Fruit fly (Drosophila melanogaster) whole organism, embryonic: ENCODE results near the gene Alp10.

Experiments used
- B-H2 ChIP-seq: fragments of 200-800 bp; sonication (Bioruptor generic); optimal IDR thresholded peaks from 2 replicates; lab custom pipeline; 2018; ENCODE audit warnings: missing biosample characterization, mild to moderate bottlenecking, missing genetic modification characterization
- CG11085 ChIP-seq: fragments of 200-800 bp; sonication (Bioruptor generic); IDR thresholded peaks from 2 replicates; pipeline ENCODE4 v1.3.6; 2022; ENCODE audit warnings: missing biosample characterization, missing genetic modification characterization
- CG12391 ChIP-seq: fragments of 200-800 bp; sonication (Bioruptor generic); optimal IDR thresholded peaks from 3 replicates; lab custom pipeline; 2018; ENCODE audit warnings: missing biosample characterization, mild to moderate bottlenecking, missing genetic modification characterization, moderate library complexity
- CG12659 ChIP-seq: fragments of 200-800 bp; sonication (Bioruptor generic); optimal IDR thresholded peaks from 3 replicates; lab custom pipeline; 2017; ENCODE audit warnings: mild to moderate bottlenecking, missing biosample characterization, missing genetic modification reagents, missing genetic modification characterization
- CG13287 ChIP-seq: fragments of 200-800 bp; sonication (Bioruptor generic); IDR thresholded peaks from 2 replicates; pipeline ENCODE4 v1.3.6; 2022; ENCODE audit warnings: missing biosample characterization, missing genetic modification characterization; ENCODE audit not compliant: partially characterized antibody
- CG14667 ChIP-seq: fragments of 200-800 bp; sonication (Bioruptor generic); IDR thresholded peaks from 2 replicates; pipeline ENCODE4 v1.3.6; 2022; ENCODE audit warnings: missing biosample characterization, missing genetic modification characterization
- CG14710 ChIP-seq: fragments of 200-800 bp; sonication (Bioruptor generic); optimal IDR thresholded peaks from 3 replicates; lab custom pipeline; 2019; ENCODE audit warnings: missing biosample characterization, mild to moderate bottlenecking, missing genetic modification characterization, moderate library complexity
- CG1603 ChIP-seq: fragments of 200-800 bp; sonication (Bioruptor generic); optimal IDR thresholded peaks from 2 replicates; lab custom pipeline; 2019; ENCODE audit warnings: missing biosample characterization, mild to moderate bottlenecking, missing genetic modification characterization, moderate library complexity
- CG16813 ChIP-seq: fragments of 200-800 bp; sonication (Bioruptor generic); IDR thresholded peaks from 3 replicates; pipeline ENCODE4 v1.3.6; 2022; ENCODE audit warnings: missing biosample characterization, missing genetic modification characterization; ENCODE audit not compliant: partially characterized antibody
- CG17186 ChIP-seq: fragments of 200-800 bp; sonication (Bioruptor generic); optimal IDR thresholded peaks from 3 replicates; lab custom pipeline; 2017; ENCODE audit warnings: missing biosample characterization, missing genetic modification reagents, missing genetic modification characterization
- CG17361 ChIP-seq: fragments of 200-800 bp; sonication (Bioruptor generic); IDR thresholded peaks from 3 replicates; pipeline ENCODE4 v1.3.6; 2022; ENCODE audit warnings: missing biosample characterization, missing genetic modification characterization
- CG17802 ChIP-seq: fragments of 200-800 bp; sonication (Bioruptor generic); optimal IDR thresholded peaks from 2 replicates; lab custom pipeline; 2018; ENCODE audit warnings: missing biosample characterization, mild to moderate bottlenecking, missing genetic modification characterization, moderate library complexity
- CG2116 ChIP-seq: fragments of 200-800 bp; sonication (Bioruptor generic); optimal IDR thresholded peaks from 3 replicates; lab custom pipeline; 2018; ENCODE audit warnings: missing biosample characterization, mild to moderate bottlenecking, missing genetic modification characterization
- CG2712 ChIP-seq: fragments of 200-800 bp; optimal IDR thresholded peaks from 3 replicates; lab custom pipeline; 2019; ENCODE audit warnings: missing biosample characterization, mild to moderate bottlenecking, missing genetic modification characterization, moderate library complexity
- CG3995 ChIP-seq: fragments of 200-800 bp; sonication (Bioruptor generic); optimal IDR thresholded peaks from 3 replicates; lab custom pipeline; 2016; ENCODE audit warnings: missing biosample characterization, missing genetic modification characterization
- CG4617 ChIP-seq: fragments of 200-800 bp; sonication (Bioruptor generic); optimal IDR thresholded peaks from 3 replicates; lab custom pipeline; 2016; ENCODE audit warnings: missing biosample characterization, missing genetic modification characterization, borderline replicate concordance
- CG9797 ChIP-seq: fragments of 200-800 bp; sonication (Bioruptor generic); optimal IDR thresholded peaks from 3 replicates; lab custom pipeline; 2018; ENCODE audit warnings: missing biosample characterization, mild to moderate bottlenecking, missing genetic modification characterization
- CG9876 ChIP-seq: fragments of 200-800 bp; sonication (Bioruptor generic); optimal IDR thresholded peaks from 2 replicates; lab custom pipeline; 2016; ENCODE audit warnings: missing biosample characterization, missing genetic modification characterization
- CHES-1-like ChIP-seq: fragments of 200-800 bp; sonication (Bioruptor generic); optimal IDR thresholded peaks from 2 replicates; lab custom pipeline; 2016; ENCODE audit warnings: missing biosample characterization, missing genetic modification characterization
- Dll ChIP-seq: fragments of 200-800 bp; sonication (Bioruptor generic); IDR thresholded peaks from 4 replicates; pipeline ENCODE4 v1.3.6; 2022; ENCODE audit warnings: missing biosample characterization, missing genetic modification characterization; ENCODE audit not compliant: partially characterized antibody
- Dref ChIP-seq: fragments of 200-800 bp; sonication (Bioruptor generic); IDR thresholded peaks from 2 replicates; pipeline ENCODE4 v1.3.6; 2022; ENCODE audit warnings: missing biosample characterization, missing genetic modification characterization
- Drgx ChIP-seq: fragments of 200-800 bp; sonication (Bioruptor generic); IDR thresholded peaks from 2 replicates; pipeline ENCODE4 v1.3.6; 2022; ENCODE audit warnings: missing biosample characterization, missing genetic modification characterization
- E2f2 ChIP-seq: fragments of 200-800 bp; sonication (Bioruptor generic); IDR thresholded peaks from 2 replicates; pipeline ENCODE4 v1.3.6; 2022; ENCODE audit warnings: missing biosample characterization, missing genetic modification characterization
- Ets97D ChIP-seq: fragments of 200-800 bp; sonication (Bioruptor generic); optimal IDR thresholded peaks from 3 replicates; lab custom pipeline; 2016; ENCODE audit warnings: missing biosample characterization, missing genetic modification characterization
- HLH4C ChIP-seq: fragments of 200-800 bp; sonication (Bioruptor generic); IDR thresholded peaks from 3 replicates; pipeline ENCODE4 v1.3.6; 2022; ENCODE audit warnings: missing biosample characterization, missing genetic modification characterization; ENCODE audit not compliant: partially characterized antibody
- HLH54F ChIP-seq: fragments of 200-800 bp; sonication (Bioruptor generic); optimal IDR thresholded peaks from 3 replicates; lab custom pipeline; 2016; ENCODE audit warnings: missing biosample characterization, missing genetic modification characterization
- MBD-R2 ChIP-seq: fragments of 200-800 bp; sonication (Bioruptor generic); IDR thresholded peaks from 2 replicates; pipeline ENCODE4 v1.3.6; 2022; ENCODE audit warnings: missing biosample characterization, missing genetic modification characterization
- MESR4 ChIP-seq: fragments of 200-800 bp; sonication (Bioruptor generic); optimal IDR thresholded peaks from 2 replicates; lab custom pipeline; 2018; ENCODE audit warnings: missing biosample characterization, mild to moderate bottlenecking, missing genetic modification characterization, moderate library complexity
- Myb ChIP-seq: fragments of 200-800 bp; sonication (Bioruptor generic); optimal IDR thresholded peaks from 2 replicates; lab custom pipeline; 2016; ENCODE audit warnings: missing biosample characterization, missing genetic modification characterization
- Neu2 ChIP-seq: fragments of 200-800 bp; sonication (Bioruptor generic); optimal IDR thresholded peaks from 3 replicates; lab custom pipeline; 2016; ENCODE audit warnings: missing biosample characterization, missing genetic modification characterization, borderline replicate concordance
- Nf-YC ChIP-seq: fragments of 200-800 bp; optimal IDR thresholded peaks from 3 replicates; lab custom pipeline; 2019; ENCODE audit warnings: missing biosample characterization, mild to moderate bottlenecking, missing genetic modification characterization, moderate library complexity
- Opbp ChIP-seq: fragments of 200-800 bp; sonication (Bioruptor generic); IDR thresholded peaks from 3 replicates; pipeline ENCODE4 v1.3.6; 2022; ENCODE audit warnings: missing biosample characterization, missing genetic modification characterization; ENCODE audit not compliant: partially characterized antibody
- Rfx ChIP-seq: fragments of 200-800 bp; sonication (Bioruptor generic); IDR thresholded peaks from 2 replicates; pipeline ENCODE4 v1.3.6; 2022; ENCODE audit warnings: missing biosample characterization, missing genetic modification characterization
- Sin3A ChIP-seq: fragments of >200 bp; optimal IDR thresholded peaks from 2 replicates; lab custom pipeline; 2018
- Sry-δ ChIP-seq: fragments of 200-800 bp; sonication (Bioruptor generic); optimal IDR thresholded peaks from 2 replicates; lab custom pipeline; 2016; ENCODE audit warnings: missing biosample characterization, missing genetic modification characterization
- chif ChIP-seq, 2 experiments: fragments of 200-800 bp; sonication (Bioruptor generic); optimal IDR thresholded peaks; 3 replicates each; lab custom pipeline; 2016; ENCODE audit warnings: missing biosample characterization in 2 of 2, missing genetic modification characterization in 2 of 2
- cwo ChIP-seq: fragments of 200-800 bp; sonication (Bioruptor generic); optimal IDR thresholded peaks from 3 replicates; lab custom pipeline; 2017; ENCODE audit warnings: missing biosample characterization, missing genetic modification characterization, mild to moderate bottlenecking, moderate library complexity, missing genetic modification reagents
- gsb ChIP-seq: fragments of 200-800 bp; sonication (Bioruptor generic); IDR thresholded peaks from 2 replicates; pipeline ENCODE4 v1.3.6; 2022; ENCODE audit warnings: missing biosample characterization, missing genetic modification characterization
- hb ChIP-seq: fragments of 200-800 bp; sonication (Bioruptor generic); IDR thresholded peaks from 3 replicates; pipeline ENCODE4 v1.3.6; 2022; ENCODE audit warnings: missing biosample characterization, missing genetic modification characterization; ENCODE audit not compliant: partially characterized antibody
- kay ChIP-seq: fragments of 200-800 bp; sonication (Bioruptor generic); optimal IDR thresholded peaks from 2 replicates; lab custom pipeline; 2016; ENCODE audit warnings: missing biosample characterization, missing genetic modification characterization
- kni ChIP-seq: fragments of 200-800 bp; sonication (Bioruptor generic); optimal IDR thresholded peaks from 3 replicates; lab custom pipeline; 2017; ENCODE audit warnings: mild to moderate bottlenecking, missing biosample characterization, missing genetic modification reagents, missing genetic modification characterization
- nerfin-1 ChIP-seq: fragments of 200-800 bp; sonication (Bioruptor generic); optimal IDR thresholded peaks from 3 replicates; lab custom pipeline; 2019; ENCODE audit warnings: missing biosample characterization, mild to moderate bottlenecking, missing genetic modification characterization, moderate library complexity
- nerfin-2 ChIP-seq: fragments of 200-800 bp; sonication (Bioruptor generic); IDR thresholded peaks from 2 replicates; pipeline ENCODE4 v1.3.6; 2022; ENCODE audit warnings: missing biosample characterization, missing genetic modification characterization; ENCODE audit not compliant: partially characterized antibody
- sens ChIP-seq: fragments of 200-800 bp; sonication (Bioruptor generic); peaks from one replicate; lab custom pipeline; 2016; ENCODE audit warnings: missing biosample characterization, missing genetic modification characterization
- seq ChIP-seq: fragments of 200-800 bp; sonication (Bioruptor generic); IDR thresholded peaks from 2 replicates; pipeline ENCODE4 v1.3.6; 2022; ENCODE audit warnings: missing biosample characterization, missing genetic modification characterization
- sima ChIP-seq: fragments of 200-800 bp; sonication (Bioruptor generic); optimal IDR thresholded peaks from 2 replicates; lab custom pipeline; 2016; ENCODE audit warnings: missing biosample characterization, missing genetic modification characterization
- tna ChIP-seq: fragments of 200-800 bp; sonication (Bioruptor generic); IDR thresholded peaks from 2 replicates; pipeline ENCODE4 v1.3.6; 2022; ENCODE audit warnings: missing biosample characterization, missing genetic modification characterization; ENCODE audit not compliant: partially characterized antibody
- trem ChIP-seq: fragments of 200-800 bp; optimal IDR thresholded peaks from 3 replicates; lab custom pipeline; 2019; ENCODE audit warnings: missing biosample characterization, mild to moderate bottlenecking, missing genetic modification characterization, moderate library complexity
- unc-4 ChIP-seq: fragments of 200-800 bp; sonication (Bioruptor generic); IDR thresholded peaks from 2 replicates; pipeline ENCODE4 v1.3.6; 2022; ENCODE audit warnings: missing biosample characterization, missing genetic modification characterization; ENCODE audit not compliant: partially characterized antibody

Gene Alp10

dm6 chr3L:5565051-5565688, 29.9 kb downstream of the Alp10 start, which contains the start of gene bc10:
Gene bc10 (plus strand): TSS chr3L:5565231.
- TF ChIP-seq E2f2 (GFP tag; lab: Robert Waterston, UW) (peak; percentile 97), CG16813 (GFP tag; lab: Robert Waterston, UW) (peak; percentile 82), nerfin-2 (peak; percentile 77), CG9876 (GFP tag; lab: Kevin White, UChicago) (no peak), seq (GFP tag; lab: Robert Waterston, UW) (no peak), Neu2 (GFP tag; lab: Kevin White, UChicago) (no peak), CG17361 (GFP tag; lab: Robert Waterston, UW) (no peak), CG9797 (GFP tag; lab: Kevin White, UChicago) (peak; percentile 82), B-H2 (peak; percentile 32), nerfin-1 (tag; lab: Kevin White, UChicago) (no peak), CG14710 (tag; lab: Kevin White, UChicago) (peak; percentile 30), Opbp (GFP tag; lab: Robert Waterston, UW) (peak; percentile 90), gsb (GFP tag; lab: Robert Waterston, UW) (no peak), CG17186 (GFP tag; lab: Kevin White, UChicago) (peak; percentile 72), Sin3A (lab: Kevin White, UChicago) (peak; percentile 24), CG1603 (tag; lab: Kevin White, UChicago) (peak; percentile 45), sens (GFP tag; lab: Kevin White, UChicago) (peak; percentile 28), trem (tag; lab: Kevin White, UChicago) (peak; percentile 47), CG2712 (tag; lab: Kevin White, UChicago) (peak; percentile 20), CG14667 (no peak), Sry-δ (peak; percentile 60), kay (GFP tag; lab: Kevin White, UChicago) (no peak), CHES-1-like (GFP tag; lab: Kevin White, UChicago) (no peak), CG12391 (tag; lab: Kevin White, UChicago) (no peak), sima (GFP tag; lab: Kevin White, UChicago) (no peak), CG11085 (GFP tag; lab: Robert Waterston, UW) (no peak), CG2116 (peak; percentile 61), hb (GFP tag; lab: Robert Waterston, UW) (peak; percentile 69; the same call in 2 of the 3 replicates), CG12659 (GFP tag; lab: Kevin White, UChicago) (peak; percentile 64), Dref (peak; percentile 88), Nf-YC (tag; lab: Kevin White, UChicago) (peak; percentile 35), HLH4C (GFP tag; lab: Robert Waterston, UW) (peak; percentile 78; the same call in 2 of the 3 replicates), cwo (no peak), HLH54F (GFP tag; lab: Kevin White, UChicago) (no peak), Rfx (no peak), tna (GFP tag; lab: Robert Waterston, UW) (peak; percentile 68; the same call in 1 of the 2 replicates), MBD-R2 (peak; percentile 65), MESR4 (GFP tag; lab: Kevin White, UChicago) (peak; percentile 70), CG13287 (GFP tag; lab: Robert Waterston, UW) (peak; percentile 92), Dll (GFP tag; lab: Robert Waterston, UW) (peak; percentile 85), unc-4 (GFP tag; lab: Robert Waterston, UW) (peak; percentile 89), CG3995 (peak; percentile 73), Ets97D (GFP tag; lab: Kevin White, UChicago) (peak; percentile 1), Drgx (GFP tag; lab: Robert Waterston, UW) (no peak), CG17802 (tag; lab: Kevin White, UChicago) (no peak), chif (GFP tag; optimal IDR thresholded peaks at IDR 0.05; lab: Kevin White, UChicago) (no peak), kni (GFP tag; lab: Kevin White, UChicago) (no peak), Myb (no peak), CG4617 (GFP tag; lab: Kevin White, UChicago) (peak; percentile 75)
